Worm (Caenorhabditis elegans) whole organism, young adult: ENCODE results near the gene F10G2.1.

Source experiments
- B0019.2 ChIP-seq: fragments of 200-800 bp; sonication (Bioruptor generic); conservative IDR thresholded peaks from 2 replicates; pipeline ENCODE4 v1.3.6; 2022; ENCODE audit warnings: missing genetic modification reagents, missing genetic modification characterization, missing compliant biosample characterization
- K12H6.12 ChIP-seq: fragments of 200-800 bp; sonication (Bioruptor generic); optimal IDR thresholded peaks from 2 replicates; lab custom pipeline; 2018; ENCODE audit warnings: mild to moderate bottlenecking, missing genetic modification characterization, missing compliant biosample characterization
- ama-1 ChIP-seq, 3 experiments: fragments of 150-350 bp in 1 of 3; sonication (generic microtip) in 2 of 3; optimal IDR thresholded peaks; 2 replicates each; lab custom pipeline; 2014 to 2018; ENCODE audit warnings: missing biosample characterization in 2 of 3, missing genetic modification characterization in 2 of 3, missing genetic modification reagents in 2 of 3
- snpc-4 ChIP-seq, 5 experiments: fragments of 150-350 bp in 1 of 5; sonication (generic microtip) in 4 of 5; optimal IDR thresholded peaks; 2 replicates each; lab custom pipeline; 2014 to 2018; ENCODE audit warnings: missing genetic modification characterization in 5 of 5, missing biosample characterization in 3 of 5, antibody characterized with exemption in 2 of 5, mild to moderate bottlenecking in 2 of 5, missing compliant biosample characterization in 2 of 5, missing genotype in 2 of 5, moderate library complexity in 2 of 5, missing genetic modification reagents in 1 of 5
- tbp1 ChIP-seq: fragments of 200-800 bp; sonication (Bioruptor generic); optimal IDR thresholded peaks from 2 replicates; lab custom pipeline; 2018; ENCODE audit warnings: mild to moderate bottlenecking, missing genetic modification characterization, missing compliant biosample characterization

ce11 chrV:7364059-7364458 lies 31.7 kb downstream of the F10G2.1 start, which contains the start of gene cyp-35A2:
- no peak for TF ChIP-seq tbp1 (GFP tag; lab: Kevin White, UChicago)
- TF ChIP-seq snpc-4 (GFP tag; optimal IDR thresholded peaks at IDR 0.05; lab: Kevin White, UChicago): no peak
- no peak for TF ChIP-seq snpc-4 (tag; optimal IDR thresholded peaks at IDR 0.05; lab: Kevin White, UChicago)
- no peak for TF ChIP-seq B0019.2 (GFP tag; lab: Robert Waterston, UW)
- TF ChIP-seq K12H6.12 (tag; lab: Kevin White, UChicago): no peak
- TF ChIP-seq ama-1 (optimal IDR thresholded peaks at IDR 0.05; lab: Kevin White, UChicago): no peak
- no peak for TF ChIP-seq ama-1 (GFP tag; optimal IDR thresholded peaks at IDR 0.05; lab: Kevin White, UChicago)
